Worm (Caenorhabditis elegans): ENCODE measurements around the gene C18D1.2.

DNA sequence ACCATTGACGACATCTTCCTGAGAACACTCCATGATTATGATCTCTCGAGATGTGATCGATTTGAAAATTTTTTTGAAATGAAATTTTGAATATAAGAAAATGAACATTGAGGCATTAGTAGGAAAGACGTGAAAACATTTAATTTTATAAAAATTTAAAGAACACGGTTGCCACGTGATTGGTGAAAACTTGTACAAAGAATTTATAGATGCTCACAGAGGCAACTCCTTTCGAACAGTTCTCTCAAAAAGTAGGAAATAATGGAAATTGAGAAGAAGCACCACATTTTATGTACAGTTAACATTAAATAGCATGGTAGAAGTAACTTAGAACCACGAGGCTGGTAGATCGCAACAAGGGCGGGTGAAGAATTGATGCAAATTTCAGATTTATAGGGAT, 50.1 kb downstream of the C18D1.2 start, which contains the start of gene ZK945.6:
- no peak for TF ChIP-seq ztf-29 (GFP tag; IDR thresholded peaks at IDR 0.05)
- TF ChIP-seq med-1 (GFP tag; optimal IDR thresholded peaks at IDR 0.05; ENCODE audit: insufficient read depth), result no peak
